Worm (Caenorhabditis elegans) whole organism, L1 larva: Measurements from ENCODE around the gene eef-1B.1.

ENCODE experiments used
- blmp-1 ChIP-seq: fragments of 150-350 bp; optimal IDR thresholded peaks from 2 replicates; lab custom pipeline; 2014; ENCODE audit warnings: missing biosample characterization, missing genetic modification characterization
- fkh-4 ChIP-seq: sonication (generic microtip); optimal IDR thresholded peaks from 2 replicates; lab custom pipeline; 2016; ENCODE audit warnings: missing compliant biosample characterization, missing genetic modification characterization, borderline replicate concordance
- lin-39 ChIP-seq: fragments of 150-350 bp; optimal IDR thresholded peaks from 2 replicates; lab custom pipeline; 2014; ENCODE audit warnings: missing biosample characterization, missing genetic modification reagents, missing genetic modification characterization
- nhr-11 ChIP-seq: fragments of 150-350 bp; optimal IDR thresholded peaks from 2 replicates; lab custom pipeline; 2014; ENCODE audit warnings: missing biosample characterization, missing genetic modification characterization
- nhr-12 ChIP-seq: sonication (generic microtip); optimal IDR thresholded peaks from 2 replicates; lab custom pipeline; 2017; ENCODE audit warnings: missing biosample characterization, missing genetic modification characterization
- nhr-20 ChIP-seq: sonication (generic microtip); optimal IDR thresholded peaks from 2 replicates; lab custom pipeline; 2016; ENCODE audit warnings: mild to moderate bottlenecking, missing genetic modification characterization, missing compliant biosample characterization
- nhr-237 ChIP-seq: fragments of 150-350 bp; optimal IDR thresholded peaks from 2 replicates; lab custom pipeline; 2014; ENCODE audit warnings: missing biosample characterization, missing genetic modification characterization
- nhr-90 ChIP-seq: sonication (generic microtip); optimal IDR thresholded peaks from 2 replicates; lab custom pipeline; 2016; ENCODE audit warnings: mild to moderate bottlenecking, missing genetic modification characterization, missing compliant biosample characterization; ENCODE audit not compliant: poor library complexity
- rnt-1 ChIP-seq: sonication (generic microtip); optimal IDR thresholded peaks from 2 replicates; lab custom pipeline; 2016; ENCODE audit warnings: mild to moderate bottlenecking, missing genetic modification characterization, moderate library complexity, missing compliant biosample characterization
- tbx-2 ChIP-seq: sonication (generic microtip); optimal IDR thresholded peaks from 2 replicates; lab custom pipeline; 2016; ENCODE audit warnings: missing genetic modification characterization, missing compliant biosample characterization
- unc-30 ChIP-seq: sonication (generic microtip); optimal IDR thresholded peaks from 2 replicates; lab custom pipeline; 2017; ENCODE audit warnings: missing biosample characterization, missing genetic modification characterization
- xbp-1 ChIP-seq: sonication (generic microtip); optimal IDR thresholded peaks from 2 replicates; lab custom pipeline; 2016; ENCODE audit warnings: missing genetic modification characterization, missing compliant biosample characterization

- TF ChIP-seq tbx-2 (tag; lab: Kevin White, UChicago) (no peak), lin-39 (tag; lab: Kevin White, UChicago) (no peak), blmp-1 (tag; lab: Kevin White, UChicago) (no peak), rnt-1 (no peak), nhr-237 (no peak), fkh-4 (tag; lab: Kevin White, UChicago) (no peak), xbp-1 (tag; lab: Kevin White, UChicago) (no peak), nhr-90 (tag; lab: Kevin White, UChicago) (no peak), nhr-20 (tag; lab: Kevin White, UChicago) (no peak), unc-30 (no peak), nhr-11 (no peak), nhr-12 (tag; lab: Kevin White, UChicago) (no peak)
Measured at ce11 chrIII:7941417-7941816, 31.8 kb downstream of the eef-1B.1 start, which contains the start of gene kle-2.
